Fruit fly (Drosophila melanogaster) whole organism: ENCODE results near the gene CG33080.

ENCODE experiments used
- CG8478 ChIP-seq: fragments of >200 bp; optimal IDR thresholded peaks from 2 replicates; lab custom pipeline; 2018; ENCODE audit warnings: inconsistent platforms
- psq ChIP-seq: fragments of >200 bp; optimal IDR thresholded peaks from 2 replicates; lab custom pipeline; 2017
- usp ChIP-seq: fragments of >200 bp; optimal IDR thresholded peaks from 2 replicates; lab custom pipeline; 2017; ENCODE audit warnings: missing biosample characterization, missing genetic modification characterization, mixed read lengths

DNA sequence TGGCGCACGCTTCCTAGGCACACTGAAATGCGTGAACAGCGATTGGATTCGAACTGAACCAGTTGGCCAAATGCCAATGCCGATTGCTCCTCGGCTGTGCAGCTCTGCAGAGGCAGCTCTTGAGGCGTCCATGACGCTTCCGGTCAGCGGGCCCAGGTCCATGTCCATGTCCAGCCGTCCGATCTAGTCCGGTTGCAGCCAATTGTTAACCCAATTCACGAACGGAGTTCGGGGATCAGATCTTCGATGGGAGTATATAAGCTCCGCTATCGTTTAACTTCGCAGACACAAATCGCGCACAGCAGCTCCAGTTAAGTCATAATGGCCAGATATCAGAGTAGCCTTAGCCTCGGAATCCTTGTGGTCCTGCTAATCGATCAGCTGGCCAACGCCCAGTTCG is 34.6 kb downstream of the CG33080 start, which contains the start of gene CG42449:
- TF ChIP-seq psq (no peak), CG8478 (lab: Kevin White, UChicago) (no peak), usp (no peak)
